Worm (Caenorhabditis elegans): Measurements from ENCODE around the gene T10B10.9.
A peak's percentile ranks its signal among the peaks of the same experiment; 100 is the strongest.

T10B10.9 gene

ce11 chrX:15188986-15189675, 24.9 kb downstream of the T10B10.9 start:
- TF ChIP-seq T22C8.4 (GFP tag; IDR thresholded peaks at IDR 0.05) (no peak), klf-2 (GFP tag; conservative IDR thresholded peaks at IDR 0.05) (no peak), flt-1 (GFP tag; IDR thresholded peaks at IDR 0.05) (no peak), med-1 (GFP tag; optimal IDR thresholded peaks at IDR 0.05; ENCODE audit: insufficient read depth) (no peak), ztf-29 (GFP tag; IDR thresholded peaks at IDR 0.05) (no peak), cog-1 (tag; optimal IDR thresholded peaks at IDR 0.05) (peak; percentile 29), ref-1 (GFP tag; conservative IDR thresholded peaks at IDR 0.05) (no peak), tab-1 (GFP tag; IDR thresholded peaks at IDR 0.05) (0 out of 2 replicates have a peak, but pooled peaks have one; percentile 26), ztf-23 (GFP tag; IDR thresholded peaks at IDR 0.05) (no peak)

- TF ChIP-seq tab-1 (GFP tag; IDR thresholded peaks at IDR 0.05) (no peak), ref-1 (GFP tag; conservative IDR thresholded peaks at IDR 0.05) (no peak), klf-2 (GFP tag; conservative IDR thresholded peaks at IDR 0.05) (no peak), cog-1 (tag; optimal IDR thresholded peaks at IDR 0.05) (no peak), T22C8.4 (GFP tag; IDR thresholded peaks at IDR 0.05) (no peak), ztf-23 (GFP tag; IDR thresholded peaks at IDR 0.05) (no peak), med-1 (GFP tag; optimal IDR thresholded peaks at IDR 0.05; ENCODE audit: insufficient read depth) (no peak), flt-1 (GFP tag; IDR thresholded peaks at IDR 0.05) (no peak), ztf-29 (GFP tag; IDR thresholded peaks at IDR 0.05) (no peak)
These were observed 25.6 kb downstream of the T10B10.9 start, which contains the start of gene T10B10.4 for ce11 chrX:15189823-15190222. T10B10.4 (plus strand) TSS chrX:15190123.

- TF ChIP-seq flt-1 (GFP tag; IDR thresholded peaks at IDR 0.05) (no peak), tab-1 (GFP tag; IDR thresholded peaks at IDR 0.05) (no peak), ref-1 (GFP tag; conservative IDR thresholded peaks at IDR 0.05) (no peak), klf-2 (GFP tag; conservative IDR thresholded peaks at IDR 0.05) (no peak), ztf-29 (GFP tag; IDR thresholded peaks at IDR 0.05) (no peak)
These were observed 27.2 kb downstream of the T10B10.9 start for ce11 chrX:15191370-15191769.

DNA sequence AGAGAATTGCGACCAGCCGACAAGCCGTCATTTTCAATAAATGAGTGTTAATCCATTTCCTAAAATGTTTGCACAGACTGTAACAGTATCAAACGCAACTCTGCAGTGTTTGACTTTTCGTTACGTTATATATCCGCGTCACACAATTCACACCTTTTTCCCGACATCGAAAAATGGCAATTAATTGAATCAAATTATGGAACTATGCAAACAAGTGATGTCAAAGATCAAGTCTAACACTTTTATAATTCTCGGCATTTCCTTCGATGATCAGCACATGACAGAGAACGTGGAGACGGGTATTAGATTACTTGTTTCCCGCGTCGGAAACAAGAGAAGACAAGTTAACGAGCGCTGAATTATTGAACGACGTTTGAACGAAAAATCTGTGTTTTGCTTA, 30.1 kb downstream of the T10B10.9 start, which contains the start of gene phat-6:
Gene phat-6 (minus strand): TSS at position 101 of the 400 bp plus-strand sequence.
- no peak for TF ChIP-seq tab-1 (GFP tag; IDR thresholded peaks at IDR 0.05)
- TF ChIP-seq ztf-29 (GFP tag; IDR thresholded peaks at IDR 0.05) = no peak
- TF ChIP-seq flt-1 (GFP tag; IDR thresholded peaks at IDR 0.05) = no peak
- TF ChIP-seq klf-2 (GFP tag; conservative IDR thresholded peaks at IDR 0.05) = no peak
- TF ChIP-seq ref-1 (GFP tag; conservative IDR thresholded peaks at IDR 0.05) = no peak
- no peak for TF ChIP-seq cog-1 (tag; optimal IDR thresholded peaks at IDR 0.05)
- TF ChIP-seq T22C8.4 (GFP tag; IDR thresholded peaks at IDR 0.05) = no peak
- no peak for TF ChIP-seq ztf-23 (GFP tag; IDR thresholded peaks at IDR 0.05)
- TF ChIP-seq med-1 (GFP tag; optimal IDR thresholded peaks at IDR 0.05; ENCODE audit: insufficient read depth) = no peak

- no peak for TF ChIP-seq ztf-23 (GFP tag; IDR thresholded peaks at IDR 0.05)
- TF ChIP-seq T22C8.4 (GFP tag; IDR thresholded peaks at IDR 0.05) = no peak
- no peak for TF ChIP-seq tab-1 (GFP tag; IDR thresholded peaks at IDR 0.05)
- no peak for TF ChIP-seq cog-1 (tag; optimal IDR thresholded peaks at IDR 0.05)
- no peak for TF ChIP-seq flt-1 (GFP tag; IDR thresholded peaks at IDR 0.05)
- TF ChIP-seq ref-1 (GFP tag; conservative IDR thresholded peaks at IDR 0.05) = no peak
- no peak for TF ChIP-seq med-1 (GFP tag; optimal IDR thresholded peaks at IDR 0.05; ENCODE audit: insufficient read depth)
- TF ChIP-seq klf-2 (GFP tag; conservative IDR thresholded peaks at IDR 0.05) = no peak
- TF ChIP-seq ztf-29 (GFP tag; IDR thresholded peaks at IDR 0.05) = no peak
These were observed 34.8 kb downstream of the T10B10.9 start, which contains the start of gene snt-7 for ce11 chrX:15199052-15199451. snt-7 (minus strand) TSS chrX:15199152.

DNA sequence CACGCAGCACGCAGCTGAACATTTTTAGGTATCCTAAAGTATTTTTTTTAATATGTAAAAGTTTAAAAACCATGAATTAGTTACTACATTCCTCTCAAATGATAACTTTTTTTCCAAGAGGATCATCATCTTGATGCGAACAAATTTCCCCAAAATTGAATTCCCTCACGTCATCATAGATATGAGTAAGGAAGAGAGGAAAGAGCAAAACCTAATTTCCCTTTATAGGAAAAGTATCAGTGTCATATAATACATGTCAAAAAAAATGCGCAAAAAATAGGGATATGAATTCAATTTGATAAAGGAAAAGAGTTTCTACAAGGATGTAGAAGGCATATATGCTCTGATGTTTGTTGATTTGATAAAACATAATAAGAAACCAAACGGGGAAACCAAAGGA, 35.9 kb downstream of the T10B10.9 start:
- TF ChIP-seq T22C8.4 (GFP tag; IDR thresholded peaks at IDR 0.05) = no peak
- TF ChIP-seq med-1 (GFP tag; optimal IDR thresholded peaks at IDR 0.05; ENCODE audit: insufficient read depth) = no peak
- TF ChIP-seq ztf-29 (GFP tag; IDR thresholded peaks at IDR 0.05) = no peak
- no peak for TF ChIP-seq cog-1 (tag; optimal IDR thresholded peaks at IDR 0.05)
- no peak for TF ChIP-seq tab-1 (GFP tag; IDR thresholded peaks at IDR 0.05)
- no peak for TF ChIP-seq ref-1 (GFP tag; conservative IDR thresholded peaks at IDR 0.05)
- TF ChIP-seq klf-2 (GFP tag; conservative IDR thresholded peaks at IDR 0.05) = no peak
- TF ChIP-seq ztf-23 (GFP tag; IDR thresholded peaks at IDR 0.05) = no peak
- TF ChIP-seq flt-1 (GFP tag; IDR thresholded peaks at IDR 0.05) = no peak

DNA sequence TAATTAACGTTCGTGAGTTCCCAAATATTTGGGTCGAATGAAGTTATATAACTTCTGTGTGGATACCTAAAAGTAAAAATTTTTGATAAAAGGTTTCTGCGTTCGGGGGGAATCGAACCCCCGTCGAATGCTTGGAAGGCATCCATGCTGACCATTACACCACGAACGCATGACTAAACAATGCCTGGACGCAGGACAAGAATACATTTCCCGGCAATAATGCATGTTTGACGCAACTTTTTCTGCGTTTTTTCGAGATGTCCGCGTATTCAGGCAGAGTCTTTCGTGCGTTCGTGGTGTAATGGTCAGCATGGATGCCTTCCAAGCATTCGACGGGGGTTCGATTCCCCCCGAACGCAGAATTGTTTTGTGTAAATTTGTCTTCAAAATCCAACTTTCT, 36.5 kb downstream of the T10B10.9 start:
- no peak for TF ChIP-seq ztf-29 (GFP tag; IDR thresholded peaks at IDR 0.05)
- 0 out of 2 replicates have a peak, but pooled peaks have one; percentile 49 for TF ChIP-seq ztf-23 (GFP tag; IDR thresholded peaks at IDR 0.05)
- peak; percentile 79 for TF ChIP-seq flt-1 (GFP tag; IDR thresholded peaks at IDR 0.05)
- TF ChIP-seq ref-1 (GFP tag; conservative IDR thresholded peaks at IDR 0.05) = 0 out of 2 replicates have a peak, but pooled peaks have one; percentile 13
- peak; percentile 28; the same call in 1 of the 2 replicates for TF ChIP-seq T22C8.4 (GFP tag; IDR thresholded peaks at IDR 0.05)
- TF ChIP-seq klf-2 (GFP tag; conservative IDR thresholded peaks at IDR 0.05) = no peak
- no peak for TF ChIP-seq cog-1 (tag; optimal IDR thresholded peaks at IDR 0.05)

DNA sequence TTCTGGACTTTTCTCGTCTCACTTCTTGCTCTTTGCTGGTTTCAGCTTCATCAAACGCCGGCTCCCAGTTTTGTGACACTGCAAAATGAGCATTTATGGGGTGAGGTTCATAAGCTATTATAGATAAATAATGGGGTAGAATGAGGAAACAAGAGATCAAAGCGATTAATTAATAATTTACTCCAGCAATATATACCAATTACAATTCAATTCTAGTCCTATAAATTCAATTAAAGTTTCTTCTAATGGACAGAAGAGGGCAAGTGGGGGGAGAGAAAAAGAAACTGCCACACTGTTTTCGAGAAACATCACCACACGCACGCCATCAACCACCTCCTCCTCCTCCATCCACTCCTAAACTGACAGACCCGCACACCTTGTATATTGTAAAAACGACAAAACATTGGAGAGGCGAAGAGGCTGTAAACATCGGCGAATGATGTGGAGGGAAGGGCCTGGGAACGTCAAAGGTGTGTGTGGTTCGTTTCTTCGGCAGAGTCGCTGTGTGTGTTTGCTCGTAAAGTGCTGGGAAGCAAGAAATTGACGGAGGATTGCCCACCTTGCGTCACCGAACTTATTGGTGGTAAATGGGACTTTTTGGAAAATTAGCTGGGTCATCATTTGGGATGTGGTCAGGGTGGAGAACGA, 49.1 kb downstream of the T10B10.9 start, which contains the start of the genes H03A11.13 and famk-1:
Gene H03A11.13 (minus strand): TSS at position 51 of the 648 bp plus-strand sequence.
Gene famk-1 (minus strand): TSS at position 78 of the 648 bp plus-strand sequence.
- TF ChIP-seq ztf-29 (GFP tag; IDR thresholded peaks at IDR 0.05) (no peak), med-1 (GFP tag; optimal IDR thresholded peaks at IDR 0.05; ENCODE audit: insufficient read depth) (no peak), tab-1 (GFP tag; IDR thresholded peaks at IDR 0.05) (no peak), flt-1 (GFP tag; IDR thresholded peaks at IDR 0.05) (no peak), cog-1 (tag; optimal IDR thresholded peaks at IDR 0.05) (no peak), ref-1 (GFP tag; conservative IDR thresholded peaks at IDR 0.05) (no peak), klf-2 (GFP tag; conservative IDR thresholded peaks at IDR 0.05) (no peak), ztf-23 (GFP tag; IDR thresholded peaks at IDR 0.05) (no peak), T22C8.4 (GFP tag; IDR thresholded peaks at IDR 0.05) (no peak)
